Fruit fly (Drosophila melanogaster) whole organism, prepupa: Measurements from ENCODE around the gene CG5246.

Source experiments
- Blimp-1 ChIP-seq: fragments of 200-800 bp; sonication (Bioruptor generic); optimal IDR thresholded peaks from 3 replicates; lab custom pipeline; 2017; ENCODE audit warnings: missing biosample characterization, missing genetic modification characterization, mild to moderate bottlenecking, moderate library complexity, missing genetic modification reagents
- CG10631 ChIP-seq: fragments of 200-800 bp; sonication (Bioruptor generic); optimal IDR thresholded peaks from 2 replicates; lab custom pipeline; 2016; ENCODE audit warnings: missing biosample characterization, missing genetic modification characterization
- CG11762 ChIP-seq: fragments of 200-800 bp; sonication (Bioruptor generic); optimal IDR thresholded peaks from 3 replicates; lab custom pipeline; 2016; ENCODE audit warnings: missing biosample characterization, missing genetic modification characterization; ENCODE audit not compliant: insufficient read depth
- CG11902 ChIP-seq: fragments of 200-800 bp; sonication (Bioruptor generic); optimal IDR thresholded peaks from 3 replicates; lab custom pipeline; 2016; ENCODE audit warnings: missing biosample characterization, missing genetic modification characterization
- CG15336 ChIP-seq: fragments of 200-800 bp; sonication (Bioruptor generic); IDR thresholded peaks from 2 replicates; pipeline ENCODE4 v1.3.6; 2022; ENCODE audit warnings: missing biosample characterization, missing genetic modification characterization
- CG1621 ChIP-seq: fragments of 200-800 bp; sonication (Bioruptor generic); optimal IDR thresholded peaks from 3 replicates; lab custom pipeline; 2018; ENCODE audit warnings: missing biosample characterization, mild to moderate bottlenecking, missing genetic modification characterization
- CG3032 ChIP-seq: fragments of 200-800 bp; optimal IDR thresholded peaks from 2 replicates; lab custom pipeline; 2019; ENCODE audit warnings: missing biosample characterization, mild to moderate bottlenecking, missing genetic modification characterization, moderate library complexity
- CG31627 ChIP-seq: fragments of 200-800 bp; sonication (Bioruptor generic); optimal IDR thresholded peaks from 3 replicates; lab custom pipeline; 2016; ENCODE audit warnings: missing biosample characterization, missing genetic modification characterization
- CG3919 ChIP-seq: fragments of 200-800 bp; sonication (Bioruptor generic); optimal IDR thresholded peaks from 3 replicates; lab custom pipeline; 2016; ENCODE audit warnings: missing biosample characterization, missing genetic modification characterization
- CG6163 ChIP-seq: fragments of 200-800 bp; sonication (Bioruptor generic); IDR thresholded peaks from 3 replicates; pipeline ENCODE4 v1.3.6; 2022; ENCODE audit warnings: missing biosample characterization, missing genetic modification characterization
- CG6276 ChIP-seq: fragments of 200-800 bp; sonication (Bioruptor generic); optimal IDR thresholded peaks from 2 replicates; lab custom pipeline; 2017; ENCODE audit warnings: missing biosample characterization, mild to moderate bottlenecking, missing genetic modification characterization
- CG6792 ChIP-seq: fragments of 200-800 bp; sonication (Bioruptor generic); optimal IDR thresholded peaks from 3 replicates; lab custom pipeline; 2016; ENCODE audit warnings: missing biosample characterization, missing genetic modification characterization
- CG6808 ChIP-seq: fragments of 200-800 bp; sonication (Bioruptor generic); optimal IDR thresholded peaks from 3 replicates; lab custom pipeline; 2017; ENCODE audit warnings: missing biosample characterization, missing genetic modification characterization, mild to moderate bottlenecking, moderate library complexity, missing genetic modification reagents
- CG6854 ChIP-seq: fragments of 200-800 bp; sonication (Bioruptor generic); optimal IDR thresholded peaks from 2 replicates; lab custom pipeline; 2017; ENCODE audit warnings: missing biosample characterization, mild to moderate bottlenecking, missing genetic modification characterization
- CG7368 ChIP-seq: fragments of 200-800 bp; sonication (Bioruptor generic); optimal IDR thresholded peaks from 3 replicates; lab custom pipeline; 2016; ENCODE audit warnings: missing biosample characterization, missing genetic modification characterization
- CG8119 ChIP-seq: fragments of 200-800 bp; sonication (Bioruptor generic); IDR thresholded peaks from 3 replicates; pipeline ENCODE4 v1.3.6; 2022; ENCODE audit warnings: missing biosample characterization, missing genetic modification characterization
- CG8319 ChIP-seq: fragments of 200-800 bp; sonication (Bioruptor generic); optimal IDR thresholded peaks from 3 replicates; lab custom pipeline; 2016; ENCODE audit warnings: missing biosample characterization, missing genetic modification characterization
- CG8632 ChIP-seq: fragments of 200-800 bp; sonication (Bioruptor generic); optimal IDR thresholded peaks from 3 replicates; lab custom pipeline; 2016; ENCODE audit warnings: missing biosample characterization, missing genetic modification characterization
- Eip75B ChIP-seq: fragments of 200-800 bp; sonication (Bioruptor generic); optimal IDR thresholded peaks from 3 replicates; lab custom pipeline; 2016; ENCODE audit warnings: missing biosample characterization, missing genetic modification characterization
- Eip93F ChIP-seq: fragments of 200-800 bp; sonication (Bioruptor generic); optimal IDR thresholded peaks from 2 replicates; lab custom pipeline; 2016; ENCODE audit warnings: missing biosample characterization, mild to moderate bottlenecking, missing genetic modification characterization
- Ets96B ChIP-seq: fragments of 200-800 bp; optimal IDR thresholded peaks from 2 replicates; lab custom pipeline; 2019; ENCODE audit warnings: missing biosample characterization, mild to moderate bottlenecking, missing genetic modification characterization, moderate library complexity
- Hr39 ChIP-seq: fragments of 200-800 bp; sonication (Bioruptor generic); optimal IDR thresholded peaks from 2 replicates; lab custom pipeline; 2016; ENCODE audit warnings: missing biosample characterization, missing genetic modification characterization
- Hr4 ChIP-seq: fragments of 200-800 bp; sonication (Bioruptor generic); optimal IDR thresholded peaks from 3 replicates; lab custom pipeline; 2016; ENCODE audit warnings: missing biosample characterization, missing genetic modification characterization
- Smox ChIP-seq: fragments of 200-800 bp; sonication (Bioruptor generic); optimal IDR thresholded peaks from 3 replicates; lab custom pipeline; 2016; ENCODE audit warnings: missing biosample characterization, missing genetic modification characterization
- Sox102F ChIP-seq: fragments of 200-800 bp; sonication (Bioruptor generic); optimal IDR thresholded peaks from 2 replicates; lab custom pipeline; 2016; ENCODE audit warnings: missing biosample characterization, mild to moderate bottlenecking, missing genetic modification characterization
- achi ChIP-seq: fragments of 200-800 bp; sonication (Bioruptor generic); optimal IDR thresholded peaks from 3 replicates; lab custom pipeline; 2016; ENCODE audit warnings: missing biosample characterization, missing genetic modification characterization
- cyc ChIP-seq: fragments of 200-800 bp; sonication (Bioruptor generic); optimal IDR thresholded peaks from 3 replicates; lab custom pipeline; 2016; ENCODE audit warnings: missing biosample characterization, missing genetic modification characterization
- dac ChIP-seq: fragments of 200-800 bp; sonication (Bioruptor generic); optimal IDR thresholded peaks from 2 replicates; lab custom pipeline; 2017; ENCODE audit warnings: missing biosample characterization, mild to moderate bottlenecking, missing genetic modification characterization
- dsx ChIP-seq: fragments of 200-800 bp; optimal IDR thresholded peaks from 3 replicates; lab custom pipeline; 2019; ENCODE audit warnings: missing biosample characterization, mild to moderate bottlenecking, missing genetic modification characterization, moderate library complexity; ENCODE audit not compliant: poor library complexity, severe bottlenecking
- eg ChIP-seq: fragments of 200-800 bp; sonication (Bioruptor generic); IDR thresholded peaks from 3 replicates; pipeline ENCODE4 v1.3.6; 2022; ENCODE audit warnings: missing biosample characterization, missing genetic modification characterization
- fd85E ChIP-seq: fragments of 200-800 bp; sonication (Bioruptor generic); optimal IDR thresholded peaks from 3 replicates; lab custom pipeline; 2016; ENCODE audit warnings: missing biosample characterization, missing genetic modification characterization
- lz ChIP-seq: fragments of 200-800 bp; sonication (Bioruptor generic); optimal IDR thresholded peaks from 3 replicates; lab custom pipeline; 2016; ENCODE audit warnings: missing biosample characterization, missing genetic modification characterization
- net ChIP-seq: fragments of 200-800 bp; sonication (Bioruptor generic); optimal IDR thresholded peaks from 3 replicates; lab custom pipeline; 2016; ENCODE audit warnings: missing biosample characterization, missing genetic modification characterization
- pdm3 ChIP-seq: fragments of 200-800 bp; sonication (Bioruptor generic); optimal IDR thresholded peaks from 3 replicates; lab custom pipeline; 2016; ENCODE audit warnings: missing biosample characterization, missing genetic modification characterization
- salr ChIP-seq, 2 experiments: fragments of 200-800 bp; sonication (Bioruptor generic); optimal IDR thresholded peaks; 3 replicates each; lab custom pipeline; 2016 to 2018; ENCODE audit warnings: missing biosample characterization in 2 of 2, missing genetic modification characterization in 2 of 2, mild to moderate bottlenecking in 1 of 2
- spab ChIP-seq: fragments of 200-800 bp; sonication (Bioruptor generic); optimal IDR thresholded peaks from 2 replicates; lab custom pipeline; 2017; ENCODE audit warnings: missing biosample characterization, mild to moderate bottlenecking, missing genetic modification characterization, missing genetic modification reagents
- ss ChIP-seq, 2 experiments: fragments of 200-800 bp; sonication (Bioruptor generic); optimal IDR thresholded peaks; 2 replicates in 1 of 2; 3 replicates in 1 of 2; lab custom pipeline; 2017 to 2018; ENCODE audit warnings: mild to moderate bottlenecking in 2 of 2, missing biosample characterization in 2 of 2, missing genetic modification characterization in 2 of 2, moderate library complexity in 1 of 2
- svp ChIP-seq: fragments of 200-800 bp; sonication (Bioruptor generic); peaks from one replicate; lab custom pipeline; 2016; ENCODE audit warnings: missing biosample characterization, missing genetic modification characterization
- topi ChIP-seq: fragments of 200-800 bp; sonication (Bioruptor generic); optimal IDR thresholded peaks from 3 replicates; lab custom pipeline; 2016; ENCODE audit warnings: missing biosample characterization, missing genetic modification characterization

The CG5246 gene

DNA sequence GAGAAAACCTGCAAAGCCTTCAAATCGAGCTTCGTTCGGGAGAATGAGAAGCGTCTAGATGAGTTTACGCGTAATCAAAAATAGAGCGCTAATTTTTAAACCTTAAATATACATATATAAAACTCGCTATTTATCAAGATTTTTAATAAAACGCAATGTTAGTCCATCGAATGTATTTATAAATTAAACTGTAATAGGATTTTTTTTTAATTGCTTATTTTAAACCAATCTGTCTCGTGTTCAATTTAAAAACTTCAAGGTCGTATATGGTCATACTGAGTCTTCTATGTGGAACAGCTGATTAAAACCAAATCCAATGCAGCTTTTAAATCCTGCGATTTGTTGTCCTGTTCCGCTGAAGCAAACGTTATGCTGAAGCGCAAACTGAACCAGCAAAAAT is 14.4 kb downstream of the CG5246 start, which contains the start of gene Smug:
Gene Smug (plus strand): TSS at position 301 of the 400 bp plus-strand sequence.
- TF ChIP-seq cyc (GFP tag; lab: Kevin White, UChicago) (no peak), CG7368 (no peak), CG8632 (GFP tag; lab: Kevin White, UChicago) (no peak), pdm3 (no peak), dac (GFP tag; lab: Kevin White, UChicago) (no peak), Hr39 (no peak), Eip75B (GFP tag; lab: Kevin White, UChicago) (no peak), Smox (GFP tag; lab: Kevin White, UChicago) (no peak), CG15336 (GFP tag; lab: Robert Waterston, UW) (no peak)

DNA sequence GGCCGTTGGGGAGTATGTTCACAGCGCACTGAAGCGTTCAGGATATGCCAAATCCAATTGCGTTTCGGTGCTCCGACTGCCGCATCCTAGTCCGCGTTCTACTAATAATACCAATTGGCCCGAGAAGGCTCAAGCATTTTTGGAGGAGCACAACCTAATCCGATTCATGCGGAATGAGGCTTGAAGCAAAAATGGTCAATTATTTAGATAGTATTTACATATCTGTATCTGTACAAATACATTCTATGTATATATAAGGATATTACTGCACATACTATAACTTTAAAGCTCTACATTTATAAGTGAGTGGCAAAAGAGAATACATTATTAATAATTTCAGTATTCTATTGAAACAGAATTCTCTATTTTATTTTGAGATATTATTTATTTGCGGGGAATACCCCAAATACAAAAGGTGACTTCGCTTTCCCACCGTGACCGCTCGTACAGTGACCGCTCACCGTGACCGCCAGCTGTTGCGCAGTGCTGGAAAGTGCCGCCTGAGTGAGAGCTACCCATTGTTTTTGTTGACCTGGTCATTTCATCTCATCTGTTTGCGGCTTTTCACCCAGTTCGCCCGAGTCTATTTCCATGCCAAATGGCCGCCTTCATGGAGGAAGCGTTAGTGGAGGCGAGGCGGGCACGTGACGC is 15.6 kb downstream of the CG5246 start, which contains the start of gene CG5292:
Gene CG5292 (plus strand): TSS at position 486 of the 651 bp plus-strand sequence.
- TF ChIP-seq CG11762 (GFP tag; lab: Kevin White, UChicago) (no peak), Hr4 (peak; percentile 49), CG6792 (peak; percentile 52), CG8632 (GFP tag; lab: Kevin White, UChicago) (peak; percentile 1), svp (GFP tag; lab: Kevin White, UChicago) (peak; percentile 84), Eip93F (GFP tag; lab: Kevin White, UChicago) (no peak), topi (no peak), lz (GFP tag; lab: Kevin White, UChicago) (peak; percentile 55), eg (GFP tag; lab: Robert Waterston, UW) (peak; percentile 74), CG6163 (GFP tag; lab: Robert Waterston, UW) (peak; percentile 69; the same call in 2 of the 3 replicates), CG8319 (GFP tag; lab: Kevin White, UChicago) (peak; percentile 45), CG6854 (GFP tag; lab: Kevin White, UChicago) (no peak), CG6808 (peak; percentile 54), net (GFP tag; lab: Kevin White, UChicago) (peak; percentile 51), pdm3 (no peak), Sox102F (GFP tag; lab: Kevin White, UChicago) (peak; percentile 31), Smox (GFP tag; lab: Kevin White, UChicago) (peak; percentile 54), CG3919 (GFP tag; lab: Kevin White, UChicago) (peak; percentile 50), cyc (GFP tag; lab: Kevin White, UChicago) (peak; percentile 22), CG6276 (GFP tag; lab: Kevin White, UChicago) (no peak), Blimp-1 (GFP tag; lab: Kevin White, UChicago) (no peak), CG3032 (tag; lab: Kevin White, UChicago) (peak; percentile 53), CG8119 (GFP tag; lab: Robert Waterston, UW) (peak; percentile 56; the same call in 2 of the 3 replicates), CG11902 (GFP tag; lab: Kevin White, UChicago) (no peak), Hr39 (peak; percentile 37), CG1621 (tag; lab: Kevin White, UChicago) (peak; percentile 28), CG31627 (GFP tag; lab: Kevin White, UChicago) (peak; percentile 27), achi (GFP tag; lab: Kevin White, UChicago) (peak; percentile 45), dsx (GFP tag; lab: Kevin White, UChicago) (no peak), CG10631 (GFP tag; lab: Kevin White, UChicago) (peak; percentile 34), spab (no peak), CG15336 (GFP tag; lab: Robert Waterston, UW) (peak; percentile 49; the same call in 1 of the 2 replicates)

- TF ChIP-seq CG6792 (no peak), fd85E (GFP tag; lab: Kevin White, UChicago) (no peak), CG3032 (tag; lab: Kevin White, UChicago) (no peak), Blimp-1 (GFP tag; lab: Kevin White, UChicago) (no peak), CG3919 (GFP tag; lab: Kevin White, UChicago) (no peak), dac (GFP tag; lab: Kevin White, UChicago) (no peak), salr (GFP tag; optimal IDR thresholded peaks at IDR 0.05; lab: Kevin White, UChicago) (no peak), ss (GFP tag; optimal IDR thresholded peaks at IDR 0.05; lab: Kevin White, UChicago) (no peak), Ets96B (no peak)
Observed at dm6 chr3R:17178140-17178539, 42.2 kb downstream of the CG5246 start.
